Fruit fly (Drosophila melanogaster): ENCODE measurements around the gene Pitslre.
A peak's percentile ranks its signal among the peaks of the same experiment; 100 is the strongest.

DNA sequence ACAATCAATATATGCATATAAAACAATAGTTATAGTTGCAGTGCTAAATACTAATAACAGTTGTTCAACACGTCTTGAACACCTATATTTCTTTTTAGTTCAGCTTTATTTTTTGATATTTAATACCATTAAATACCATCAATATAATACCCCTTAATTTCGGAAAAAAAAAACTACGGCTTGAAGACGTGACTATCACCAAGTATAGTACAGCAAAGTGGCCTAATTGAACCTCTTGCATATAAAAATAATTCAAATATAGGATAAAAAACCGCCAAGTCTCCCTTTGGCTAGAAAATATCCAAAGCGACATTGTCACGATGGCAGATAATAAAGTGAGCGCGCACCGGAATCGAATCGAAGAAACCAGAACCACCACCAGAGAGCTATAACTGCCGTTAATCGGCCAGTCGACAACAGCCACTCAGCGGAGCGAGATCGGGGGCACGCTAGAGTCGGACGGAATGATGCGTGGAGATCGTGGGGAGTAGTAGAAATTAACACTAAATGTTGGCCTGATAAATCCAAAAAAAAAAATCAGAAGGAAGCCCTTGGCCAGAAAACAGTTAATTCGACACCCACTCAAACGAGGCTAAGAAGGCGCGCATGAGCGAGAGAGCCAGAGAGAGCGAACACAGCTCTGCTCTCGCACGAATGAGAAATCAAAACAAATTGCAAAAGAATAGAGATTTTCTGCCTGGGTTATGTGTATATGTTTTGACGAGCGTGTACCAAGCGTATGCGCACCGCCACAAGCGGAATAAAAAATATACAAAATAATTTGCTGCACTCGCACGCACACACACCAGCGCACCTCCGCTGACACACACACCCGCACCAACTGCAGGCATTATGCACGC lies 13.7 kb downstream of the Pitslre start:
- no peak for TF ChIP-seq CG1647 (GFP tag; optimal IDR thresholded peaks at IDR 0.05)
- peak; percentile 63 for TF ChIP-seq CoRest (tag; optimal IDR thresholded peaks at IDR 0.05)
- peak; percentile 69 for TF ChIP-seq CG34224 (GFP tag; IDR thresholded peaks at IDR 0.05; ENCODE audit: partially characterized antibody)
- TF ChIP-seq hbn (GFP tag; IDR thresholded peaks at IDR 0.05; ENCODE audit: partially characterized antibody), result no peak; the same call in 1 of the 2 replicates
- peak; percentile 13 for TF ChIP-seq Vsx1 (GFP tag; optimal IDR thresholded peaks at IDR 0.05)
- peak; percentile 37; the same call in 1 of the 2 replicates for TF ChIP-seq ranshi (GFP tag; IDR thresholded peaks at IDR 0.05)
- no peak for TF ChIP-seq CG16863 (GFP tag; optimal IDR thresholded peaks at IDR 0.05)
- TF ChIP-seq br (optimal IDR thresholded peaks at IDR 0.05), result no peak
- TF ChIP-seq CG1024 (GFP tag; IDR thresholded peaks at IDR 0.05), result no peak
- peak; percentile 62 for TF ChIP-seq kay (GFP tag; optimal IDR thresholded peaks at IDR 0.05)
- TF ChIP-seq CG9797 (GFP tag; optimal IDR thresholded peaks at IDR 0.05), result no peak
- TF ChIP-seq pan (optimal IDR thresholded peaks at IDR 0.05), result no peak
- TF ChIP-seq pan (GFP tag; optimal IDR thresholded peaks at IDR 0.05 in 1 of 2, IDR thresholded peaks at IDR 0.05 in 1 of 2), result no peak

Measured in whole organism, embryonic.